Fruit fly (Drosophila melanogaster) whole organism, embryonic: ENCODE results near the gene CG32176.

ENCODE experiments used
- Atf6 ChIP-seq: fragments of 200-800 bp; sonication (Bioruptor generic); IDR thresholded peaks from 2 replicates; pipeline ENCODE4 v1.3.6; 2022; ENCODE audit warnings: missing biosample characterization, missing genetic modification characterization
- CG10274 ChIP-seq: fragments of 200-800 bp; sonication (Bioruptor generic); optimal IDR thresholded peaks from 3 replicates; lab custom pipeline; 2017; ENCODE audit warnings: missing biosample characterization, mild to moderate bottlenecking, missing genetic modification characterization
- CG11085 ChIP-seq: fragments of 200-800 bp; sonication (Bioruptor generic); IDR thresholded peaks from 2 replicates; pipeline ENCODE4 v1.3.6; 2022; ENCODE audit warnings: missing biosample characterization, missing genetic modification characterization
- CG12744 ChIP-seq: fragments of 200-800 bp; sonication (Bioruptor generic); optimal IDR thresholded peaks from 2 replicates; lab custom pipeline; 2016; ENCODE audit warnings: missing biosample characterization, missing genetic modification characterization
- CG12942 ChIP-seq: fragments of 200-800 bp; sonication (Bioruptor generic); optimal IDR thresholded peaks from 3 replicates; lab custom pipeline; 2016; ENCODE audit warnings: missing biosample characterization, missing genetic modification characterization
- CG15269 ChIP-seq: fragments of 200-800 bp; sonication (Bioruptor generic); optimal IDR thresholded peaks from 2 replicates; lab custom pipeline; 2018; ENCODE audit warnings: missing biosample characterization, mild to moderate bottlenecking, missing genetic modification characterization, moderate library complexity
- CG17361 ChIP-seq: fragments of 200-800 bp; sonication (Bioruptor generic); IDR thresholded peaks from 3 replicates; pipeline ENCODE4 v1.3.6; 2022; ENCODE audit warnings: missing biosample characterization, missing genetic modification characterization
- CG1832 ChIP-seq: fragments of 200-800 bp; sonication (Bioruptor generic); optimal IDR thresholded peaks from 2 replicates; lab custom pipeline; 2017; ENCODE audit warnings: missing biosample characterization, mild to moderate bottlenecking, missing genetic modification characterization, inconsistent platforms
- CG32772 ChIP-seq: fragments of 200-800 bp; sonication (Bioruptor generic); IDR thresholded peaks from 2 replicates; pipeline ENCODE4 v1.3.6; 2022; ENCODE audit warnings: missing biosample characterization, missing genetic modification characterization
- CG4707 ChIP-seq: fragments of 200-800 bp; sonication (Bioruptor generic); optimal IDR thresholded peaks from 2 replicates; lab custom pipeline; 2018; ENCODE audit warnings: missing biosample characterization, mild to moderate bottlenecking, missing genetic modification characterization, moderate library complexity
- CG7786 ChIP-seq: fragments of 200-800 bp; sonication (Bioruptor generic); optimal IDR thresholded peaks from 2 replicates; lab custom pipeline; 2016; ENCODE audit warnings: missing biosample characterization, missing genetic modification characterization
- CG8089 ChIP-seq: fragments of 200-800 bp; sonication (Bioruptor generic); optimal IDR thresholded peaks from 3 replicates; lab custom pipeline; 2016; ENCODE audit warnings: missing biosample characterization, missing genetic modification characterization
- CG8944 ChIP-seq: fragments of 200-800 bp; sonication (Bioruptor generic); optimal IDR thresholded peaks from 3 replicates; lab custom pipeline; 2016; ENCODE audit warnings: missing biosample characterization, missing genetic modification characterization
- CG9437 ChIP-seq: fragments of 200-800 bp; sonication (Bioruptor generic); optimal IDR thresholded peaks from 2 replicates; lab custom pipeline; 2018; ENCODE audit warnings: missing biosample characterization, mild to moderate bottlenecking, missing genetic modification characterization
- CG9797 ChIP-seq: fragments of 200-800 bp; sonication (Bioruptor generic); optimal IDR thresholded peaks from 3 replicates; lab custom pipeline; 2018; ENCODE audit warnings: missing biosample characterization, mild to moderate bottlenecking, missing genetic modification characterization
- CTCF ChIP-seq: fragments of 200-800 bp; sonication (Bioruptor generic); optimal IDR thresholded peaks from 2 replicates; lab custom pipeline; 2017; ENCODE audit warnings: missing biosample characterization, mild to moderate bottlenecking, missing genetic modification characterization, moderate library complexity
- D19B ChIP-seq: fragments of 200-800 bp; sonication (Bioruptor generic); optimal IDR thresholded peaks from 2 replicates; lab custom pipeline; 2017; ENCODE audit warnings: missing biosample characterization, mild to moderate bottlenecking, missing genetic modification characterization
- Doc3 ChIP-seq: fragments of 200-800 bp; sonication (Bioruptor generic); IDR thresholded peaks from 3 replicates; pipeline ENCODE4 v1.3.6; 2022; ENCODE audit warnings: missing biosample characterization, missing genetic modification characterization; ENCODE audit not compliant: partially characterized antibody
- E2f2 ChIP-seq: fragments of 200-800 bp; sonication (Bioruptor generic); IDR thresholded peaks from 2 replicates; pipeline ENCODE4 v1.3.6; 2022; ENCODE audit warnings: missing biosample characterization, missing genetic modification characterization
- HLH54F ChIP-seq: fragments of 200-800 bp; sonication (Bioruptor generic); optimal IDR thresholded peaks from 3 replicates; lab custom pipeline; 2016; ENCODE audit warnings: missing biosample characterization, missing genetic modification characterization
- Hr51 ChIP-seq, 2 experiments: fragments of 200-800 bp; sonication (Bioruptor generic); optimal IDR thresholded peaks; 2 replicates in 1 of 2; 3 replicates in 1 of 2; lab custom pipeline; 2016 to 2018; ENCODE audit warnings: missing biosample characterization in 2 of 2, missing genetic modification characterization in 2 of 2, mild to moderate bottlenecking in 1 of 2, moderate library complexity in 1 of 2
- MESR4 ChIP-seq: fragments of 200-800 bp; sonication (Bioruptor generic); optimal IDR thresholded peaks from 2 replicates; lab custom pipeline; 2018; ENCODE audit warnings: missing biosample characterization, mild to moderate bottlenecking, missing genetic modification characterization, moderate library complexity
- Myb ChIP-seq: fragments of 200-800 bp; sonication (Bioruptor generic); optimal IDR thresholded peaks from 2 replicates; lab custom pipeline; 2016; ENCODE audit warnings: missing biosample characterization, missing genetic modification characterization
- NC2α ChIP-seq: fragments of 200-800 bp; sonication (Bioruptor generic); optimal IDR thresholded peaks from 2 replicates; lab custom pipeline; 2016; ENCODE audit warnings: missing biosample characterization, missing genetic modification characterization
- NC2β ChIP-seq: fragments of 200-800 bp; sonication (Bioruptor generic); optimal IDR thresholded peaks from 2 replicates; lab custom pipeline; 2016; ENCODE audit warnings: missing biosample characterization, missing genetic modification characterization
- Oaz ChIP-seq: fragments of 200-800 bp; sonication (Bioruptor generic); IDR thresholded peaks from 2 replicates; pipeline ENCODE4 v1.3.6; 2022; ENCODE audit warnings: missing biosample characterization, missing genetic modification characterization
- Pdp1 ChIP-seq, 2 experiments: fragments of 200-800 bp; sonication (Bioruptor generic); optimal IDR thresholded peaks; 3 replicates each; lab custom pipeline; 2016; ENCODE audit warnings: missing biosample characterization in 2 of 2, missing genetic modification characterization in 2 of 2, mild to moderate bottlenecking in 1 of 2, moderate library complexity in 1 of 2
- Rx ChIP-seq: fragments of 200-800 bp; sonication (Bioruptor generic); IDR thresholded peaks from 2 replicates; pipeline ENCODE4 v1.3.6; 2022; ENCODE audit warnings: missing biosample characterization, missing genetic modification characterization
- Scr ChIP-seq: fragments of 200-800 bp; sonication (Bioruptor generic); IDR thresholded peaks from 2 replicates; pipeline ENCODE4 v1.3.6; 2022; ENCODE audit warnings: missing biosample characterization, missing genetic modification characterization; ENCODE audit not compliant: partially characterized antibody
- Taf1 ChIP-seq: fragments of 200-800 bp; sonication (Bioruptor generic); IDR thresholded peaks from 2 replicates; pipeline ENCODE4 v1.3.6; 2022; ENCODE audit warnings: missing biosample characterization, missing genetic modification characterization
- Xbp1 ChIP-seq: fragments of 200-800 bp; sonication (Bioruptor generic); optimal IDR thresholded peaks from 3 replicates; lab custom pipeline; 2016; ENCODE audit warnings: missing biosample characterization, mild to moderate bottlenecking, missing genetic modification characterization
- crp ChIP-seq, 2 experiments: fragments of 200-800 bp; sonication (Bioruptor generic); optimal IDR thresholded peaks; 2 replicates in 1 of 2; 3 replicates in 1 of 2; lab custom pipeline; 2017; ENCODE audit warnings: missing biosample characterization in 2 of 2, missing genetic modification characterization in 2 of 2, mild to moderate bottlenecking in 1 of 2, moderate library complexity in 1 of 2
- dan ChIP-seq: fragments of 200-800 bp; sonication (Bioruptor generic); IDR thresholded peaks from 2 replicates; pipeline ENCODE4 v1.3.6; 2022; ENCODE audit warnings: missing biosample characterization, missing genetic modification characterization
- dmrt99B ChIP-seq: fragments of 200-800 bp; sonication (Bioruptor generic); optimal IDR thresholded peaks from 2 replicates; lab custom pipeline; 2018; ENCODE audit warnings: missing biosample characterization, mild to moderate bottlenecking, missing genetic modification characterization, moderate library complexity
- eve ChIP-seq, 2 experiments: fragments of >200 bp; optimal IDR thresholded peaks; 2 replicates each; lab custom pipeline; 2017; ENCODE audit warnings: missing biosample characterization in 2 of 2, missing genetic modification characterization in 2 of 2
- ftz-f1 ChIP-seq: fragments of 200-800 bp; sonication (Bioruptor generic); optimal IDR thresholded peaks from 2 replicates; lab custom pipeline; 2016; ENCODE audit warnings: missing biosample characterization, missing genetic modification characterization
- grau ChIP-seq: fragments of 200-800 bp; optimal IDR thresholded peaks from 3 replicates; lab custom pipeline; 2019; ENCODE audit warnings: missing biosample characterization, mild to moderate bottlenecking, missing genetic modification characterization, moderate library complexity
- gsb-n ChIP-seq: fragments of 200-800 bp; sonication (Bioruptor generic); optimal IDR thresholded peaks from 3 replicates; lab custom pipeline; 2018; ENCODE audit warnings: missing biosample characterization, mild to moderate bottlenecking, missing genetic modification characterization
- insv ChIP-seq, 2 experiments: fragments of 200-800 bp; sonication (Bioruptor generic); optimal IDR thresholded peaks; 3 replicates each; lab custom pipeline; 2016 to 2018; ENCODE audit warnings: missing biosample characterization in 2 of 2, missing genetic modification characterization in 2 of 2
- ken ChIP-seq: fragments of 200-800 bp; sonication (Bioruptor generic); IDR thresholded peaks from 3 replicates; pipeline ENCODE4 v1.3.6; 2022; ENCODE audit warnings: missing biosample characterization, missing genetic modification characterization
- peb ChIP-seq: fragments of 200-800 bp; sonication (Bioruptor generic); IDR thresholded peaks from 2 replicates; pipeline ENCODE4 v1.3.6; 2022; ENCODE audit warnings: missing biosample characterization, missing genetic modification characterization
- pzg ChIP-seq: fragments of 200-800 bp; sonication (Bioruptor generic); optimal IDR thresholded peaks from 3 replicates; lab custom pipeline; 2018; ENCODE audit warnings: missing biosample characterization, mild to moderate bottlenecking, missing genetic modification characterization, moderate library complexity
- sens ChIP-seq: fragments of 200-800 bp; sonication (Bioruptor generic); peaks from one replicate; lab custom pipeline; 2016; ENCODE audit warnings: missing biosample characterization, missing genetic modification characterization
- sima ChIP-seq: fragments of 200-800 bp; sonication (Bioruptor generic); optimal IDR thresholded peaks from 2 replicates; lab custom pipeline; 2016; ENCODE audit warnings: missing biosample characterization, missing genetic modification characterization
- slbo ChIP-seq: fragments of 200-800 bp; sonication (Bioruptor generic); IDR thresholded peaks from 2 replicates; pipeline ENCODE4 v1.3.6; 2022; ENCODE audit warnings: missing biosample characterization, missing genetic modification characterization
- vnd ChIP-seq: fragments of 200-800 bp; sonication (Bioruptor generic); IDR thresholded peaks from 3 replicates; pipeline ENCODE4 v1.3.6; 2022; ENCODE audit warnings: missing biosample characterization, missing genetic modification characterization; ENCODE audit not compliant: partially characterized antibody
- yki ChIP-seq: fragments of >200 bp; optimal IDR thresholded peaks from 3 replicates; lab custom pipeline; 2018

CG32176 gene

DNA sequence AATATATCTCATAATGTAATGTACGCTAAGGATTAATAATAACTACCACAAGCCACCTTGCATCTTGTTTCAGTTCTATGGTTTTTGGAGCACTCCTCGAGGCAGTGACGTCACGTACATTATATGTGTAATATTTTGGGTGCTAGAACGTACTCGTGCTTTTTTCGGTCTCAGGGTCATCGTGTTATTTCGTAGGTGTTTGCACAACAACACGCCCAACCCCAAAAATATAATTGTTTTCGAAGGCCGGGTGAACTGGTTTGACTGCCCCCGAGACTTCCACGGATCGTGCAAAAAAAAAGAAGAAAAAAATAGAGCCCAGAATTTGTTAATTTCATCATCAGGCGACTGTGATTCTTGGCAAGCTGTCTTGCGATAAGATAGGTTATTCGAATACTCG lies 42.8 kb downstream of the CG32176 start:
- TF ChIP-seq Atf6 (GFP tag; lab: Robert Waterston, UW), result 0 out of 2 replicates have a peak, but pooled peaks have one; percentile 6
- no peak for TF ChIP-seq yki (lab: Kevin White, UChicago)
- TF ChIP-seq CG7786 (GFP tag; lab: Kevin White, UChicago), result no peak
- TF ChIP-seq ftz-f1 (GFP tag; lab: Kevin White, UChicago), result peak; percentile 78
- no peak for TF ChIP-seq E2f2 (GFP tag; lab: Robert Waterston, UW)
- no peak for TF ChIP-seq Taf1 (GFP tag; lab: Robert Waterston, UW)
- 0 out of 2 replicates have a peak, but pooled peaks have one; percentile 13 for TF ChIP-seq slbo (GFP tag; lab: Robert Waterston, UW)
- TF ChIP-seq Pdp1 (GFP tag; optimal IDR thresholded peaks at IDR 0.05; lab: Kevin White, UChicago), result peak in 1 of 2 experiments; percentile 76
- TF ChIP-seq MESR4, result peak; percentile 50
- TF ChIP-seq, all 482 proteins: peak for 5

DNA sequence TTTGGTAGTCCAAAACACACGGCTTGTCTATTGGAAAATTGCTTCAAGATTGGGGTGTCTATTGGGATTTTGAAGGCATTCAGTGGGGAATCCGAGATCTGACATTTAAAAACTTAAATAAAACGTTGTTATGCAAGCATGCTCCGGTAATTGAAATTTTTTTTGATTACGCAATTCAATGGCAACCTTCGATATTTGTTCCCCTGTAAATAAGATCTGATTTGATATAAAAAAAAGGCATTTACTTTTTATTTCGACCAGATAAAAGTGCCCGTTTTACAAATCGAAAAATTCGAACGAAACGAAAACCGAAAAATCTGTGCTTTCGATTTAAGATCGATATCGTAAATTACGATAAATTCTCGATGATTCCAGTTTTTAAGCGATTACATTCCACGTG lies 45.2 kb downstream of the CG32176 start, which contains the start of the genes CG13733 and qjt:
CG13733 (minus strand) TSS at position 101 of the 400 bp plus-strand sequence.
qjt (plus strand) TSS at position 271 of the 400 bp plus-strand sequence.
- no peak for TF ChIP-seq CG12942
- TF ChIP-seq Pdp1 (GFP tag; optimal IDR thresholded peaks at IDR 0.05; lab: Kevin White, UChicago), result peak in 1 of 2 experiments; percentile 50

DNA sequence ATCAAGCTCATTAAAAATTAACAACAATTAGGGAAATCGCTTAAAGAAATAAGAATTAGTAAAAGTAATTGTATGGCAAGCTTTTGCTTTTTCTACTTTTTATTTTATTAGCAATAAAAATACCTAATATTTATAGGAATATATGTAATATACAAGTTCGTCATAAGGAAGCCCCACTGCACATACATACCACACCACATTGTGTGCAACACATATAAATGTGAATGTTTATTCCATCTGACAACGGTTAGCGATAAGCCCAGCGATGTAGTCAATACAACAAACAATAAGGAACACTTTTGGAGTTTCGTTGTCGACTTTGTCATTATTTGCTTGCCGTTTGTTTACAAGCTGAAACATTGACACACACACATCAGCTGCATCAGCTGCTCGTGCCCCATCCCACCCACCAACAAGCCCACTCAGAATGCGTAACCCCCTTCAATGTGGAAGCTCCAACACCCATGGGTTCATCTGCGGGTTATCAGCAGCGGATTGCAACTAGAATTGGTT lies 51.7 kb downstream of the CG32176 start:
- peak; percentile 72 for TF ChIP-seq dmrt99B
- no peak for TF ChIP-seq peb (GFP tag; lab: Robert Waterston, UW)
- peak; percentile 74 for TF ChIP-seq NC2β
- no peak for TF ChIP-seq CG1832 (GFP tag; lab: Kevin White, UChicago)
- peak; percentile 44 for TF ChIP-seq Xbp1 (GFP tag; lab: Kevin White, UChicago)
- peak in 1 of 2 experiments; percentile 70 for TF ChIP-seq eve (GFP tag; optimal IDR thresholded peaks at IDR 0.05; lab: Kevin White, UChicago)
- TF ChIP-seq CG4707 (GFP tag; lab: Kevin White, UChicago), result peak; percentile 94
- peak; percentile 45 for TF ChIP-seq CG8944 (GFP tag; lab: Kevin White, UChicago)
- TF ChIP-seq CTCF (GFP tag; lab: Kevin White, UChicago), result peak; percentile 59
- peak; percentile 72 for TF ChIP-seq CG17361 (GFP tag; lab: Robert Waterston, UW)
- no peak for TF ChIP-seq pzg (GFP tag; lab: Kevin White, UChicago)
- TF ChIP-seq sens, result peak; percentile 96
- peak; percentile 57 for TF ChIP-seq CG10274
- TF ChIP-seq Scr (GFP tag; lab: Robert Waterston, UW), result no peak
- no peak for TF ChIP-seq dan (GFP tag; lab: Robert Waterston, UW)
- no peak for TF ChIP-seq CG9437 (GFP tag; lab: Kevin White, UChicago)
- TF ChIP-seq HLH54F (GFP tag; lab: Kevin White, UChicago), result no peak
- TF ChIP-seq ken, result 0 out of 3 replicates have a peak, but pooled peaks have one; percentile 42
- TF ChIP-seq vnd (GFP tag; lab: Robert Waterston, UW), result no peak
- TF ChIP-seq D19B (GFP tag; lab: Kevin White, UChicago), result no peak
- TF ChIP-seq sima (GFP tag; lab: Kevin White, UChicago), result no peak
- peak; percentile 5 for TF ChIP-seq Myb (GFP tag; lab: Kevin White, UChicago)
- peak in 1 of 2 experiments; percentile 32 for TF ChIP-seq insv (GFP tag; optimal IDR thresholded peaks at IDR 0.05; lab: Kevin White, UChicago)
- TF ChIP-seq CG8089 (GFP tag; lab: Kevin White, UChicago), result peak; percentile 73
- TF ChIP-seq Rx (GFP tag; lab: Robert Waterston, UW), result no peak
- TF ChIP-seq CG32772 (GFP tag; lab: Robert Waterston, UW), result no peak
- peak; percentile 91 for TF ChIP-seq grau
- TF ChIP-seq CG12744 (GFP tag; lab: Kevin White, UChicago), result peak; percentile 1
- no peak for TF ChIP-seq CG15269 (tag; lab: Kevin White, UChicago)
- TF ChIP-seq Hr51 (GFP tag; optimal IDR thresholded peaks at IDR 0.05; lab: Kevin White, UChicago), result peak; percentile 7 to 48
- TF ChIP-seq Oaz (GFP tag; lab: Robert Waterston, UW), result 0 out of 2 replicates have a peak, but pooled peaks have one; percentile 15
- TF ChIP-seq CG11085 (GFP tag; lab: Robert Waterston, UW), result no peak
- TF ChIP-seq CG9797 (GFP tag; lab: Kevin White, UChicago), result peak; percentile 41
- TF ChIP-seq gsb-n (tag; lab: Kevin White, UChicago), result peak; percentile 95
- no peak for TF ChIP-seq Doc3
- TF ChIP-seq NC2α (GFP tag; lab: Kevin White, UChicago), result peak; percentile 56
- TF ChIP-seq crp (GFP tag; optimal IDR thresholded peaks at IDR 0.05; lab: Kevin White, UChicago), result peak in 1 of 2 experiments; percentile 57
